Worm (Caenorhabditis elegans): ENCODE measurements around the gene C06A1.3.

Gene C06A1.3

ce11 chrII:10550173-10550572 is 21.9 kb upstream of the C06A1.3 start:
- TF ChIP-seq fkh-10 (GFP tag; optimal IDR thresholded peaks at IDR 0.05) (no peak), C08G9.2 (tag; optimal IDR thresholded peaks at IDR 0.05) (no peak), ahr-1 (tag; optimal IDR thresholded peaks at IDR 0.05) (no peak)

DNA sequence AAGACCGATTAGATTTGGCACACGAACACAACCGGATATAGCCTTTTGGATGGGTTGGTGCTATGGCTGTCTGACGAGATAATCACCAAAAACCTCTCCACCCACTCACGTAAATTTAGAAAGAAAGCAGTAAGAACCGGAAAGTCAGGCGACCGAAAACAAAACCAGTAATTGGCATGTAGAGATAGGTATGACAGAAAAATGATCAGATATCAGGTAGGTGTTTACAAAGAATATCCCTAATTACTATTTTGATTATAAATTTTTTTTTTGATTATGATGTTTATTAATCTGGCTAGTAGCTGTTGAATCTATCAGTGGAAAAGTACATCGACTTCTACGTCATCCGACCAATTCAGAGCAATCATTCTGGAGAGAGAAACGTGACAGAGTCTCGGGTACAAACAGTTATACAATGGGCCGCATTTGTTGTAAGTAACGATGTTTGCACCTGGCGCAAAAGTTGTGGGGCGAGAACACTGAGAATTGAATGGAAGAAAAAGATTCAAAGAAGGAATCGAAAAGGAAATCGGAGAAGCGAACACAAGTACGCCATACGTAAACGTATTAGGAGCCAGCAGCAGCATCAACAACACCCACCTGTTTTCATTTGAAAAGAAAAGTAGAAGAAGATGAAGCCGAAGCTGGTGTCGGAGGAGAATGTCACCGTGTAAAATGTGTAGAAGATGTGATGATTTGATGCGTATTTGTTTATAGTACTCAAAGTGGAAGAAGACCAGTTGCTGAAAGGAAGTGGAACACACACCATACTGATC is 21.0 kb upstream of the C06A1.3 start:
- TF ChIP-seq Y22D7AL.16 (tag; optimal IDR thresholded peaks at IDR 0.05) (no peak), ceh-9 (tag; optimal IDR thresholded peaks at IDR 0.05) (no peak), hlh-15 (tag; optimal IDR thresholded peaks at IDR 0.05) (no peak), ets-4 (tag; optimal IDR thresholded peaks at IDR 0.05) (no peak), fax-1 (tag; optimal IDR thresholded peaks at IDR 0.05) (no peak), eyg-1 (tag; optimal IDR thresholded peaks at IDR 0.05) (no peak), ceh-34 (tag; optimal IDR thresholded peaks at IDR 0.05) (no peak), syd-9 (tag; optimal IDR thresholded peaks at IDR 0.05) (no peak), npax-4 (tag; optimal IDR thresholded peaks at IDR 0.05) (no peak)

DNA sequence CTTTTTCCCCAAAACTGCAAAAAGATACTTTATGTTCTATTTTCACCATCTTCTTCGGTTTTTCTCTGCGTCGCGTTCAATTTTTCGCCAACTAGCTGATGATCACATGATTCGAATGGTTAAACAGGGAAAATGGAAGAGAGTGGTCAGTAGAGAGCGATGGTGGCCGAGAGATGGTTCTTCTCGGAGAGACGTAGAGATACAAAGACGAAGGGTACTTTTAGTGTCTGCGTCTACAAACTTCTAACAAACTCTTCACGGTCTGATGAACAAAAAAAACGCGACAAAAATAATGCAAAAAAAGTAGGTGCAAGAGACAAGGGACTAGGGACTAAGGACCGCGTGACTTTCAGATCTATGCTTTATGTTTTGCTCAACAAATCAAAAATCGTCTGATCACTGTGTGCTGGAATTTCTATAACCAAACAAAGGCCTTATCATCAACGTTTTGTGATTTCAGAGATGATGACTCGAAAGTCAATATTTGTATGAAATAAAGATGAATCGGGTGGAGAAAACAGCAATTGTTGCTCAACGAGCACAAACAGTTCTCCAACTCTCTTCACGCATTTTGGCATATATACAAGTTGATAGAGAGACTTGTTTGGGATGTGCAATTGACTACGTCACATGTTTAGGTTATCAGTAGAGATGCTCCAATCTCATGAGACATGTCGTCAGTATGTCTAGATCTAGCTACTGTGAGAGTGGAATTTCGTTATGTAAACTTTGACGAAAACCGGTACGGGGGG is 19.9 kb upstream of the C06A1.3 start:
- peak; percentile 75 for TF ChIP-seq ceh-31 (tag; optimal IDR thresholded peaks at IDR 0.05)
- no peak for TF ChIP-seq elt-4 (tag; optimal IDR thresholded peaks at IDR 0.05)
- no peak for TF ChIP-seq ceh-24 (tag; optimal IDR thresholded peaks at IDR 0.05)
- peak; percentile 82 for TF ChIP-seq unc-55 (GFP tag; optimal IDR thresholded peaks at IDR 0.05)
- TF ChIP-seq hlh-30 (tag; optimal IDR thresholded peaks at IDR 0.05; ENCODE audit: insufficient read depth): peak; percentile 96
- TF ChIP-seq pha-2 (tag; optimal IDR thresholded peaks at IDR 0.05): no peak
- peak; percentile 64 for TF ChIP-seq tbx-2 (tag; optimal IDR thresholded peaks at IDR 0.05)
- peak; percentile 34 for TF ChIP-seq ceh-18 (tag; optimal IDR thresholded peaks at IDR 0.05)
- TF ChIP-seq rnt-1 (tag; optimal IDR thresholded peaks at IDR 0.05): no peak
- TF ChIP-seq ceh-9 (tag; optimal IDR thresholded peaks at IDR 0.05): no peak
- peak; percentile 65 for TF ChIP-seq pros-1 (tag; optimal IDR thresholded peaks at IDR 0.05)
- no peak for TF ChIP-seq lin-11 (tag; optimal IDR thresholded peaks at IDR 0.05)
- peak; percentile 67 for TF ChIP-seq ref-2 (tag; optimal IDR thresholded peaks at IDR 0.05)
- peak; percentile 76 for TF ChIP-seq nfya-1 (tag; optimal IDR thresholded peaks at IDR 0.05)
- TF ChIP-seq pax-1 (tag; optimal IDR thresholded peaks at IDR 0.05): peak; percentile 95
- peak; percentile 2 for TF ChIP-seq F13H6.1 (tag; optimal IDR thresholded peaks at IDR 0.05)

DNA sequence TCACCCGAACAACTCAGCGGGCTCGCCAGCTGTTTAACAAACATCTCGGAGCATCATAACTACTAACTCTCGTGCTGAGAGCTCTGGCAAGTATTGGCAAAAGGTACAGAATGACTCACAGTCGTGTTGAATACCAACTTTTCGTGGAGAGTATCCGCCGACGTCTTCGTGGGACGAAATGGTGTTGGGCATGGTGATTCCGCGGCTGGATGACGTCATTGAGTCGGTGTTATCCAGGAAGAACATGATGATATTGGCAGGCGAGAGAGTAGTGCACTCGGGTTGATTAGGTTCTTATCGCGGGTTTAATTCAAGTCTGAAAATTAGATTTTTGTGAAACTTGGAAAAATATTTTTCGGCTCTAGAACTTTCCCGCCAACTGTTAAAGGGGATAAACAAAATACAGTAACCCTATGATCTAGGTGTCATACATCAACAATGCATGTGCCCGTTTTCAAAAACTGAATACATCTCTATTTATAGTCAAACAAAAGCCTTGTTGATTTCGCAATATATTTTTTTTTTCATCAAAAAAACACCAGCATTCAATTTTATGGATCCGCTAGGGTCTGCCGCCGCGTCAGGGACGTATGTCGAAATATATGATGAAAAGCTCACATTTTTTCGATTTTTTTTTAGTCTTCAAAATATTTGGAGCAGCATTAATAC is 18.6 kb upstream of the C06A1.3 start:
- no peak for TF ChIP-seq ceh-24 (tag; optimal IDR thresholded peaks at IDR 0.05)
- no peak for TF ChIP-seq ceh-9 (tag; optimal IDR thresholded peaks at IDR 0.05)
- no peak for TF ChIP-seq dve-1 (tag; optimal IDR thresholded peaks at IDR 0.05)
- no peak for TF ChIP-seq eyg-1 (tag; optimal IDR thresholded peaks at IDR 0.05)
- no peak for TF ChIP-seq F13H6.1 (tag; optimal IDR thresholded peaks at IDR 0.05)
- no peak for TF ChIP-seq ets-4 (tag; optimal IDR thresholded peaks at IDR 0.05)
- no peak for TF ChIP-seq pha-2 (tag; optimal IDR thresholded peaks at IDR 0.05)
- TF ChIP-seq tbx-2 (tag; optimal IDR thresholded peaks at IDR 0.05): no peak
- TF ChIP-seq hlh-8 (tag; optimal IDR thresholded peaks at IDR 0.05): no peak
- no peak for TF ChIP-seq ceh-30 (tag; optimal IDR thresholded peaks at IDR 0.05)
- TF ChIP-seq unc-3 (GFP tag; conservative IDR thresholded peaks at IDR 0.05): no peak
- no peak for TF ChIP-seq unc-3 (tag; optimal IDR thresholded peaks at IDR 0.05)
- TF ChIP-seq K02D7.2 (tag; optimal IDR thresholded peaks at IDR 0.05): no peak
- TF ChIP-seq ceh-14 (tag; optimal IDR thresholded peaks at IDR 0.05): no peak
- TF ChIP-seq C38D4.7 (GFP tag; optimal IDR thresholded peaks at IDR 0.05): no peak

All from whole organism, late embryonic.